Worm (Caenorhabditis elegans) whole organism, L2 larva: Measurements from ENCODE around the gene C49F8.15.

ENCODE experiments used
- F13H6.1 ChIP-seq: sonication (generic microtip); optimal IDR thresholded peaks from 2 replicates; lab custom pipeline; 2016; ENCODE audit warnings: missing genetic modification characterization, missing compliant biosample characterization
- R02D3.7 ChIP-seq: fragments of 150-350 bp; optimal IDR thresholded peaks from 2 replicates; lab custom pipeline; 2014; ENCODE audit warnings: missing biosample characterization, missing genetic modification characterization
- Y55F3AM.14 ChIP-seq: fragments of 200-800 bp; sonication (Bioruptor generic); optimal IDR thresholded peaks from 2 replicates; lab custom pipeline; 2018; ENCODE audit warnings: mild to moderate bottlenecking, missing genetic modification characterization, missing compliant biosample characterization
- ZK546.5 ChIP-seq: sonication (generic microtip); optimal IDR thresholded peaks from 2 replicates; lab custom pipeline; 2017; ENCODE audit warnings: missing biosample characterization, missing genetic modification characterization
- aly-2 ChIP-seq: fragments of 150-350 bp; optimal IDR thresholded peaks from 2 replicates; lab custom pipeline; 2014; ENCODE audit warnings: missing biosample characterization, missing genetic modification characterization
- blmp-1 ChIP-seq: sonication (generic microtip); optimal IDR thresholded peaks from 2 replicates; lab custom pipeline; 2017; ENCODE audit warnings: missing genetic modification characterization, mild to moderate bottlenecking, missing compliant biosample characterization, antibody characterized with exemption, moderate library complexity; ENCODE audit not compliant: insufficient read depth
- ceh-16 ChIP-seq: fragments of 150-350 bp; optimal IDR thresholded peaks from 2 replicates; lab custom pipeline; 2014; ENCODE audit warnings: missing biosample characterization, missing genetic modification characterization
- ceh-82 ChIP-seq: fragments of 150-350 bp; optimal IDR thresholded peaks from 2 replicates; lab custom pipeline; 2014; ENCODE audit warnings: missing biosample characterization, missing genetic modification characterization
- dmd-4 ChIP-seq: sonication (generic microtip); optimal IDR thresholded peaks from 2 replicates; lab custom pipeline; 2017; ENCODE audit warnings: missing biosample characterization, missing genetic modification characterization
- egl-27 ChIP-seq: sonication (generic microtip); optimal IDR thresholded peaks from 3 replicates; lab custom pipeline; 2017; ENCODE audit warnings: missing biosample characterization, missing genetic modification reagents, missing genetic modification characterization
- elt-1 ChIP-seq: fragments of 150-350 bp; optimal IDR thresholded peaks from 2 replicates; lab custom pipeline; 2014; ENCODE audit warnings: missing biosample characterization, missing genetic modification characterization
- elt-3 ChIP-seq: sonication (generic microtip); optimal IDR thresholded peaks from 2 replicates; lab custom pipeline; 2017; ENCODE audit warnings: missing biosample characterization, missing genetic modification characterization
- fos-1 ChIP-seq: fragments of 150-350 bp; optimal IDR thresholded peaks from 2 replicates; lab custom pipeline; 2014; ENCODE audit warnings: missing biosample characterization, missing genetic modification characterization
- lin-11 ChIP-seq: fragments of 150-350 bp; sonication (generic microtip); optimal IDR thresholded peaks from 2 replicates; lab custom pipeline; 2014; ENCODE audit warnings: missing biosample characterization, missing genetic modification characterization, inconsistent platforms, mixed read lengths
- lin-13 ChIP-seq: fragments of 150-350 bp; optimal IDR thresholded peaks from 2 replicates; lab custom pipeline; 2014; ENCODE audit warnings: missing biosample characterization, missing genetic modification reagents, missing genetic modification characterization
- lin-39 ChIP-seq: fragments of 150-350 bp; optimal IDR thresholded peaks from 2 replicates; lab custom pipeline; 2014; ENCODE audit warnings: missing biosample characterization, missing genetic modification reagents, missing genetic modification characterization
- lsy-2 ChIP-seq, 2 experiments: fragments of 150-350 bp in 1 of 2; sonication (generic microtip) in 1 of 2; optimal IDR thresholded peaks; 2 replicates each; lab custom pipeline; 2014 to 2017; ENCODE audit warnings: missing biosample characterization in 2 of 2, missing genetic modification characterization in 2 of 2
- mab-5 ChIP-seq: fragments of 150-350 bp; optimal IDR thresholded peaks from 2 replicates; lab custom pipeline; 2014; ENCODE audit warnings: missing biosample characterization, missing genetic modification characterization
- mbf-1 ChIP-seq: sonication (generic microtip); optimal IDR thresholded peaks from 2 replicates; lab custom pipeline; 2017; ENCODE audit warnings: missing biosample characterization, missing genetic modification characterization
- nhr-10 ChIP-seq: sonication (generic microtip); optimal IDR thresholded peaks from 2 replicates; lab custom pipeline; 2017; ENCODE audit warnings: missing biosample characterization, missing genetic modification characterization
- nhr-11 ChIP-seq: fragments of 150-350 bp; optimal IDR thresholded peaks from 2 replicates; lab custom pipeline; 2014; ENCODE audit warnings: missing biosample characterization, missing genetic modification characterization
- nhr-129 ChIP-seq: fragments of 150-350 bp; optimal IDR thresholded peaks from 2 replicates; lab custom pipeline; 2014; ENCODE audit warnings: missing biosample characterization, missing genetic modification characterization
- nhr-21 ChIP-seq: fragments of 150-350 bp; optimal IDR thresholded peaks from 2 replicates; lab custom pipeline; 2014; ENCODE audit warnings: missing biosample characterization, missing genetic modification characterization
- nhr-23 ChIP-seq: fragments of 150-350 bp; optimal IDR thresholded peaks from 2 replicates; lab custom pipeline; 2014; ENCODE audit warnings: missing biosample characterization, missing genetic modification reagents, missing genetic modification characterization
- nhr-237 ChIP-seq: fragments of 150-350 bp; optimal IDR thresholded peaks from 2 replicates; lab custom pipeline; 2014; ENCODE audit warnings: missing biosample characterization, missing genetic modification characterization
- nhr-25 ChIP-seq: fragments of 150-350 bp; sonication (generic microtip); optimal IDR thresholded peaks from 3 replicates; lab custom pipeline; 2014; ENCODE audit warnings: missing biosample characterization, missing genetic modification characterization
- nhr-6 ChIP-seq: fragments of 150-350 bp; optimal IDR thresholded peaks from 2 replicates; lab custom pipeline; 2014; ENCODE audit warnings: missing biosample characterization, missing genetic modification characterization
- nhr-77 ChIP-seq: fragments of 150-350 bp; optimal IDR thresholded peaks from 2 replicates; lab custom pipeline; 2014; ENCODE audit warnings: missing biosample characterization, missing genetic modification characterization
- peb-1 ChIP-seq: fragments of 150-350 bp; optimal IDR thresholded peaks from 2 replicates; lab custom pipeline; 2014; ENCODE audit warnings: missing biosample characterization, missing genetic modification characterization
- skn-1 ChIP-seq: sonication (generic microtip); optimal IDR thresholded peaks from 2 replicates; lab custom pipeline; 2017; ENCODE audit warnings: missing biosample characterization, missing genetic modification characterization
- sma-3 ChIP-seq: sonication (generic microtip); optimal IDR thresholded peaks from 2 replicates; lab custom pipeline; 2016; ENCODE audit warnings: missing genetic modification reagents, missing genetic modification characterization, missing compliant biosample characterization
- sma-9 ChIP-seq, 2 experiments: fragments of 150-350 bp in 1 of 2; sonication (generic microtip) in 1 of 2; optimal IDR thresholded peaks; 2 replicates each; lab custom pipeline; 2014 to 2016; ENCODE audit warnings: missing genetic modification characterization in 2 of 2, mild to moderate bottlenecking in 1 of 2, missing biosample characterization in 1 of 2, missing compliant biosample characterization in 1 of 2, missing genetic modification reagents in 1 of 2, moderate library complexity in 1 of 2
- snpc-4 ChIP-seq: fragments of 150-350 bp; optimal IDR thresholded peaks from 2 replicates; lab custom pipeline; 2014; ENCODE audit warnings: missing biosample characterization, missing genetic modification characterization
- unc-39 ChIP-seq: fragments of 150-350 bp; optimal IDR thresholded peaks from 2 replicates; lab custom pipeline; 2014; ENCODE audit warnings: missing biosample characterization, missing genetic modification characterization
- unc-55 ChIP-seq: fragments of 150-350 bp; sonication (generic microtip); optimal IDR thresholded peaks from 3 replicates; lab custom pipeline; 2014; ENCODE audit warnings: missing biosample characterization, missing genetic modification reagents, missing genetic modification characterization
- zag-1 ChIP-seq: fragments of 150-350 bp; optimal IDR thresholded peaks from 2 replicates; lab custom pipeline; 2014; ENCODE audit warnings: missing biosample characterization, missing genetic modification characterization
- ztf-1 ChIP-seq: fragments of 200-800 bp; sonication (Bioruptor generic); conservative IDR thresholded peaks from 2 replicates; pipeline ENCODE4 v1.3.6; 2022; ENCODE audit warnings: missing genetic modification characterization, missing compliant biosample characterization
- ztf-4 ChIP-seq: fragments of 150-350 bp; optimal IDR thresholded peaks from 2 replicates; lab custom pipeline; 2014; ENCODE audit warnings: missing biosample characterization, missing genetic modification characterization

C49F8.15 gene

ce11 chrX:13318316-13318715, 44.1 kb downstream of the C49F8.15 start:
- peak; percentile 27 for TF ChIP-seq nhr-129 (tag; lab: Kevin White, UChicago)
- peak; percentile 1 for TF ChIP-seq sma-9 (GFP tag; optimal IDR thresholded peaks at IDR 0.05; lab: Kevin White, UChicago)
- no peak for TF ChIP-seq sma-9 (tag; optimal IDR thresholded peaks at IDR 0.05; lab: Kevin White, UChicago)
- TF ChIP-seq ztf-4 (tag; lab: Kevin White, UChicago), result no peak
- TF ChIP-seq, all 48 proteins: peak for 2

- no peak for TF ChIP-seq nhr-23
- peak in 1 of 2 experiments; percentile 23 for TF ChIP-seq lsy-2 (tag; optimal IDR thresholded peaks at IDR 0.05; lab: Kevin White, UChicago)
- TF ChIP-seq nhr-129 (tag; lab: Kevin White, UChicago), result peak; percentile 2
Measured at ce11 chrX:13317532-13317931, 44.9 kb downstream of the C49F8.15 start.

- TF ChIP-seq ztf-1 (GFP tag; lab: Robert Waterston, UW) (no peak), ceh-16 (tag; lab: Kevin White, UChicago) (no peak), ztf-4 (tag; lab: Kevin White, UChicago) (no peak), mab-5 (tag; lab: Kevin White, UChicago) (peak; percentile 23), nhr-77 (tag; lab: Kevin White, UChicago) (no peak), nhr-25 (tag; lab: Kevin White, UChicago) (peak; percentile 77), lin-11 (no peak), peb-1 (tag; lab: Kevin White, UChicago) (no peak), Y55F3AM.14 (GFP tag; lab: Kevin White, UChicago) (no peak), fos-1 (peak; percentile 2), nhr-10 (no peak), nhr-237 (no peak), lsy-2 (tag; optimal IDR thresholded peaks at IDR 0.05; lab: Kevin White, UChicago) (no peak), elt-3 (tag; lab: Kevin White, UChicago) (no peak), egl-27 (tag; lab: Kevin White, UChicago) (no peak), lin-39 (tag; lab: Kevin White, UChicago) (no peak), unc-55 (no peak), nhr-11 (tag; lab: Kevin White, UChicago) (no peak), nhr-6 (tag; lab: Kevin White, UChicago) (no peak), sma-3 (GFP tag; lab: Kevin White, UChicago) (peak; percentile 76), mbf-1 (no peak), snpc-4 (tag; lab: Kevin White, UChicago) (no peak), zag-1 (tag; lab: Kevin White, UChicago) (no peak), aly-2 (tag; lab: Kevin White, UChicago) (no peak), F13H6.1 (tag; lab: Kevin White, UChicago) (no peak), sma-9 (GFP tag; optimal IDR thresholded peaks at IDR 0.05; lab: Kevin White, UChicago) (peak; percentile 59), sma-9 (tag; optimal IDR thresholded peaks at IDR 0.05; lab: Kevin White, UChicago) (no peak), R02D3.7 (tag; lab: Kevin White, UChicago) (no peak), ZK546.5 (tag; lab: Kevin White, UChicago) (no peak), lin-13 (GFP tag; lab: Kevin White, UChicago) (no peak), ceh-82 (tag; lab: Kevin White, UChicago) (no peak), elt-1 (no peak), blmp-1 (tag; lab: Kevin White, UChicago) (no peak), dmd-4 (tag; lab: Kevin White, UChicago) (no peak), skn-1 (tag; lab: Kevin White, UChicago) (no peak), unc-39 (no peak), nhr-23 (no peak), nhr-21 (peak; percentile 33)
Measured at ce11 chrX:13315093-13315492, 47.3 kb downstream of the C49F8.15 start.
